Fruit fly (Drosophila melanogaster): ENCODE data around the gene CG43707.

The CG43707 gene

DNA sequence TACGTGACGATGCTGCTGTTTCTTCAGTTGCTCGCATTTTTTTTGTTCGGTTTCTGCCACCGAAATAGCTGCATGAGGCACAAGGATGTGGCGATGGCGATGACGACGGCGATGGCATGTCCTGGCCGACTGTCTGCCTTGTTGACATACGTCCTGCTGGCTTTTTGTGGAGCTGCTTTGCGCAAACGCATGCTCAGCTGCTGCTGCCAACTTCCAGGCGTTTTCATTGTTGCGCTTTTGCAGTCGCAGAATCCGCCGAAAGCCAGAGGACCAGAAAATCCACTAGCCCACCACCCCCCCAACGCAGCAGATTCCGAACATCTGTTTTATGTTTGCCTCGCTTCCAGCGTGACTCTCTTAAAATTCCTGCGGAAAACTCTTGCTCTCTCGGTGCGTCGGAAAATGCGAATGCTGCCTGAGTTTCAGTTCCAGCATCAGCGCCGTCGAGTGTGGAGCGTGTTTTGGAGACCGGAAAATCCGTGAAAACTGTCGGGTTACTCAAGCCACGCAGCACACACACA, at the start of gene CG43707:
Gene CG43707, plus strand, starts transcription at position 426 of the 521 bp plus-strand sequence.
- no peak for TF ChIP-seq CG17801 (GFP tag; optimal IDR thresholded peaks at IDR 0.05; ENCODE audit: partially characterized antibody)

DNA sequence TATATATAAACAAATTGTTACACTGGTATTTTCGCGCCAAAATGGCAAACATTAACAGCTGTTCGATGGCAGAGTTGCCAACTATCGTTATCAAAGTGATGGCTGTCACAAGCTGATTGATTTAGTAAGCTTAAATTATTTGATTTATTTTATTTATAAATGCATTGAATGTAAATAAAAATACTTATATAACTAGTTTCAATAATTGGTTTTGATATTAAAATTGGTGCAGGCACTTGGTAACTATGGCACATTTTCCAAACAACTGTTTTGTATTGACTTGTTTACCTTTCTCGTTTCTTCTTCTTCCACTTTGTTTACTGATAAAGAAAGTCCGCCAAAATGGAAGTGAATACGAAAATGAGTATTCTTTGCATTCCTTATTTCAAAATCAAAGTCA, 45.4 kb upstream of the CG43707 start, which contains the start of gene cutlet:
Gene cutlet, minus strand, starts transcription at position 84 of the 400 bp plus-strand sequence.
- peak; percentile 18 for TF ChIP-seq CG17801 (GFP tag; optimal IDR thresholded peaks at IDR 0.05; ENCODE audit: partially characterized antibody)

DNA sequence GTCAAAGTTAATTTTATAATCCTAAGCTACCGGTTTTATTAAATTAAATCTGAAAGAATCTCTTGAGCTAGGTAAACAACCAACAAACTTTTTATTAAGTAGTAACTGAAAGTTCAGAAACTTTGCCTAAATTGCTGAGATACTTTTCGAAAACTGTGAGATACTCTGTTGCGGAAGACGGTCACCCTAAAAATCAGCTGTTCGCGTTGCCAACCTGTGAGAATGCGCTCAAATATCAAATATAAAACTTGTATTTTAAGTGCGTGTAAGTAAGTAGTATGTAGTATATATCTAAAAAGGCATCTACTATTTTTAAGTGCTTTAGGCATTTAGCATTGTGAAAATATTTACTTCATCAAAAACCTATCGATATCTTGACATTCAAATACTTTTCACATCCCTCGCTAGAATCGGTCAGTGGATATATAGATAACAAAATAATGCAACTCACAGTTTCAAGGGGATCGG, 44.1 kb upstream of the CG43707 start, which contains the start of the genes CG31955 and CG2818:
Gene CG31955, minus strand, starts transcription at position 157 of the 468 bp plus-strand sequence.
Gene CG2818, plus strand, starts transcription at position 412 of the 468 bp plus-strand sequence.
- TF ChIP-seq CG17801 (GFP tag; optimal IDR thresholded peaks at IDR 0.05; ENCODE audit: partially characterized antibody) = no peak

DNA sequence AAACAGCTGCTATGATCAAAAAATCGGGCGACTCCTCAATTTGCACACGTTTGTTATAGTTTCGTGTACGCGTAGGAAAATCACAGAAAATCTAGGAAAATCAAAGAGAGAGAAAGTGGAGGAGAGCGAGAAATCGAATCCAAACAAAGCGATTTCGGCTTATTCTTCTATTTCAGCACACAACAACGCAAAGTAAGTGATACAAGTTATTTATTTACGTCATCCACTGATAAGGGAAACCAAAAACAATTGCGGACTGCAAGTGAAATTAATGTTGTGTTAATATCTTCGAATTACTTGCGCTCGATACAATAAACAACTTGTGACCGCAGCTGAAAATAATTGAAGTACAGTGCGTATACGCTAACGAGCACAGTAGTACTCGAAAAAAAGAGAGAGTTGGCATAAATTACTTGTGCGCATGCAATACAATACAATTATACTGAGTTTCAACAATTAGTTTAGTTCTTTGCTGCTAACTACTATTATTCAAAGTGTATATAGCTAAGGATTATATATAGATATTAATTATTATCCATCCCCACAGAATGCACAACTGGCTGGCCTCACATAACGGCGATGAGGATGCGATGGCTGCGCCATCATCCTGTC, 43.4 kb upstream of the CG43707 start:
- no peak for TF ChIP-seq CG17801 (GFP tag; optimal IDR thresholded peaks at IDR 0.05; ENCODE audit: partially characterized antibody)

DNA sequence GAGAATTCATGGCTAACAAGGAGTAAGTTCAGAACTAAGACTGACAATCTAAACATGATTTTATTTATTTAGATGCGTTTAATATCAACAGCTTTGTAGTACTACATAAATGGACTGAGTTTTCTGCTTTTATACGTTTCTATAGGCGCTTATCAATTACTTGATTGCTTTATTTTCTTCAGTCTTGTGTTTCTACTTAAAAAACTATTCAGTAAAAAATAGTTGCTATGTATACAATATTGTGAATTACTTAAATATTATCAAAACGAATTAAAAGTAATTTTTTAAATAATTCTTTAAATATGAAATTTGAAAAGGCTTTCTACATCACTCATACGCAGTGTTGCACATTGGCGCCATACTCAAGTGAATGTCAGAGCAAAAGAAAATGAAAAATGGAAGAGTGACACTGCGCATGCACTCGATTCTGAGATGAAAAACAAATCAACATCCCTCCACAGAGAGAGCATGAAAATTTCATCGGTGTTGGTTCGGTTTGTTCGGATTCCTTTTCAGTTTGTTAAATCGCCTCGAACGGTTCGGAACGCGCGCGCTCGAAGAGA, 39.3 kb upstream of the CG43707 start, which contains the start of the genes lectin-24A and Shaw:
Gene lectin-24A, minus strand, starts transcription at position 101 of the 563 bp plus-strand sequence.
Gene Shaw, plus strand, starts transcription at position 513 of the 563 bp plus-strand sequence.
- no peak for TF ChIP-seq CG17801 (GFP tag; optimal IDR thresholded peaks at IDR 0.05; ENCODE audit: partially characterized antibody)

DNA sequence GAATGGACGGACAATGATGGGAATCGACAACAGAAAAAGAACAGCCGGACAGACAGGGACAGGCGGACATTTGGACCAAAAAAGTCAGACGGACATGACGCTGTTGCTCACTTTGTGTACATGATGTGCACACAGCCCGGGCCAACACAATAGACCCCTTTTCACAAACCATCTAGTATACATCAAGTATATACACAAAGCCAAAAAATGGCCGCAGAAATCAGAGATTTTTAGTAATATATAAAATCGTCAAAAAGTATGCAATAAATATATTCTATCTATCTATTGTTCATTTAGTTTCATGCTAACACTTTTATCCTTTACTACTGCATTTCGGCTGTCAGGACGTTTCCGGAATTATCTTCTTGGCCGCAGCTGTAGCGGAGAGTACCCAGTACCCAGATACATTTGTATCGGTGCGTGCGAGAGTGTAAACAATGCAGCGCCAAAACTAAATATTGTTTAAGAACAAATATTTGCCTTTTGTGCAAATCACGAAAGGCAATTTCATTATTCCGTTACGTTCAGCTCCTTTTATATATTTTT, 37.6 kb upstream of the CG43707 start:
- no peak for TF ChIP-seq CG17801 (GFP tag; optimal IDR thresholded peaks at IDR 0.05; ENCODE audit: partially characterized antibody)

DNA sequence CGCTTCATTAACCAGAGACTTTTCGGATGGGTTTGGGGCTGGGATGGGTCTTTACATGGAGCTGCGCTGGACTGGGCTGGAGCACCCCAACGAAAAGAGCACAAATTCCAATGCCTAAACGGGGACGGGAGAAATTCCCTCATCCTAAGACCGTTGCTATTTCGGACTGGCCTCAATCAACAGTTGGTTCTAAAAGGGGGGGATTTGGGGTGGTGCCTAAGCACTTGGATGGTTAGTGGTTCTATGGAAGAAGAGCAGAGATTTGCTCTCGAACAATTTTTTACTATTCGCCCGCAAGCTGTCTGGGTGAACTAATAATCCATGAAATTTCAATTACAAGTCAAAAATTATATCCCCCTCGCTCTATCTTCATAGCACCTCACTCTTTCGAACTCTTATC, 27.4 kb upstream of the CG43707 start:
- no peak for TF ChIP-seq CG17801 (GFP tag; optimal IDR thresholded peaks at IDR 0.05; ENCODE audit: partially characterized antibody)

DNA sequence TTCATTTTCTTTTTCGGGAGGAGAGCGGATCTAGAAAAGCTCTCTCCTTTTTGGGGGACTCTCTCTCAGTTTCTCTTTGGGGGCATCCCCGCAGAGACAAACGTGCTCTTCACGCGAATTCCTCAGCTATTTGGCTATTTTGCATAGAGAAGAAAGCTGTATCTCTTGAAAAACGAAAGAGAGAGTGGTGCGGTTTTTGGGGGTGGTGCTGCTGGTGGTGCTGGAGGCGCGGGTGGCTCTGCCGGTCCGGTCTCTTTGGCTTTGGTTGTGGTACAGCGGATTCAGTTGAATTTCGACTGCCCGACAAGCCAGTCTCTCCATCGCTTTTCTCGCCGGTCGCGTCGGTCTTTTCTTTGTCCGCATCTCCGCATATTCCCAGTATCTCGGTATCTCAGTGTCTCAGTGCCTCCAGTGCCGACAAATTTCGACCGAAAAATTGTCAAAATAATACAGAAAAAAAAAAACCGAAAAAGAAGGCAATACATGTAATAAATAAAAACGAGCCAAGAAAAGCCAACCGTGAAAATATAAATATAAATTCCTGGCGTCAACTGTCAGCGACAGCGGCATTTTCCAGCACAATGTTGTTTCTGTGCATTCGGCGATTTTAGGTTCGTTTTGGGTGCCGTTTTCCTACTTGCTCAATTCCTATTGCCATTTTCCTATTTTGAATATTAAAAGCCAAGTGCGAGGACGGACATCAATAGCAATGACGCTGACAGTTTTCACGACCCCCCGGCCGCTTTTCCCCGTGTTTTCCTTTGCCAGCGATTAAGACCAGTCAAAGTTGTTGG, 26.7 kb upstream of the CG43707 start, which contains the start of gene CG10019:
Gene CG10019, plus strand, starts transcription at position 285 of the 794 bp plus-strand sequence.
- no peak for TF ChIP-seq CG17801 (GFP tag; optimal IDR thresholded peaks at IDR 0.05; ENCODE audit: partially characterized antibody)

DNA sequence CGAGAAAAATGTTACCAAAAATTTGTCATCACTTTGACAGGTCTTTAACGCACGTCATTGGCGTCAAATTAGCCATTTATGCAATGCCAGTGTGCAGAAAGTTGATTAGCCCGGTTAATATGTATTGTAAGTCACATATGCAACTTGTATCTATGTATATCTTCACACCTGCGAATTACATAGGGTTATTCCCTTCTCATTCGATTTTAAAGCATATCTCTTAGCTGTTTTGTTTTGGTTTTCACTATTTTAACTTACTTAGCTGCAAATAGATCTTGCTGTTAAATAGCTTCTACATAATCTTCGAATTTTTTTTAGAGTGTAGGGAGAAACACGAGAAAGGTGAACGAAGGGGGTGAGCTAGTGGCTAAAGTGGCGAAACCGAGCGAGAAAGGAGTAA, 26.0 kb upstream of the CG43707 start:
- TF ChIP-seq CG17801 (GFP tag; optimal IDR thresholded peaks at IDR 0.05; ENCODE audit: partially characterized antibody) = no peak

DNA sequence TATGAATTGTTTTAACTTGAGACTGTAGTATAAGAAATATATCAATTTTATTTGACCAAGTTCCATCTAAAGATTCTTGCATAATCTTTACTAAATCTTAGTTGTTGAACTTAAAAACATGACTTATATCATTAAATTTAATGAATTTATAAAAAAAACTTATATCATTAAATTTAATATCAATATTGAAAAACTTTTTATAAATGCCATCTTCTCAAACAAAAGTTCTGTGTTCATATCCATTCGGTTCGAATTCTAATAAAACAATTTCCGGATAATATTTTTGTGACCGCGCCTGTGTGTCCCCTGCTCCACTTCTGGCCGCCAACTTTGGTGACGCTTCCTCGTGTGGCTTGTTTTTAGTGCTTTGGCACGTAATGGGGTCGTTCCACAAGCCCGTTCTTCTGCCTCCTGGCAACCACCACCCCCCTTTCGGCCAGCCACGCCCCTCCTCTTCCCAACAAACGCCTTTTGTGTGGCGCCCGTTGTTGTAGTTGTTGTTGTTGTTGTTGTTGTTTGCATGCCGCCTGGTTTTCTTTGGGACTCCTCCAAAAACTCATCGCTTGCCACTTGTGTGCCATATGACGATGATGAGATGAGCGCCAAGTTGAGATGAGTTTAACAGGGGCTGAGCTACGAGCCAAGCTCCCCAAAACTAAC, 19.9 kb upstream of the CG43707 start:
- no peak for TF ChIP-seq CG17801 (GFP tag; optimal IDR thresholded peaks at IDR 0.05; ENCODE audit: partially characterized antibody)

DNA sequence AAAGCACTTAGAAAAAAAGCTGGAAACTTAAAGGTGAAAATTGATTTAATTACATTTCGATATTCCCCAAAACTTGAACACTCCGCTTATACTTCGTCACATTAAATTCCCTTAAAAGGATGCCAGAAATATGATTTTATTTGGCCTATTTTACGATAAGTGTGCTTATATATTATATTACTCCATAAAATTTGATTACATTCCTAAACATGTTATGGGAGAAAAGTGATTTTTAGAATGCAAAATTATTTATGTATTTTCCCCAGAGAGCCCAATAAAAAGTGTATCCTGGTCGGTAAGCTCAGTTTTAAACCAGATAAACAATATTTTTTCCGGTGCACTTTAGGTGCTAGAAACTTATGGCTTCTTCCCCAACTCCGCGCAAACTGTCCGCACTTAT, 19.4 kb upstream of the CG43707 start:
- no peak for TF ChIP-seq CG17801 (GFP tag; optimal IDR thresholded peaks at IDR 0.05; ENCODE audit: partially characterized antibody)

DNA sequence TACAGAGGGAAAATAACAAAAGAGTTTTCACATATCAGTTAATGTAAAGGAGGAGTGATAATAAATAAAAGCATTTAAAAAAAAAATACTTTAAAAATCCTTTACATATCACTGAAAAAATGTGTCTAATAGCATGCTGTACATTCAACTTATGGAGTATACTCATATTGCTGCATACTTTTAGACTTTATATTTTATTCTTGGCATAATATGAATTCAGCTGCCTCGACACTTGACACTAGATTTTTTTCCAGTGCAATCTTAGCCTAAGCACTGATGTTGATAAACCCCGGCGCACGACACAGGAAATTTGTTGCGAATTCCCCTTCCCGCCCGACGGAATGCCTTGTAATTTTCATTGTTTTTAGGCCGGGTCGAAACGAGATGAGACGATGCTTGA, 16.6 kb upstream of the CG43707 start:
- TF ChIP-seq CG17801 (GFP tag; optimal IDR thresholded peaks at IDR 0.05; ENCODE audit: partially characterized antibody) = no peak

DNA sequence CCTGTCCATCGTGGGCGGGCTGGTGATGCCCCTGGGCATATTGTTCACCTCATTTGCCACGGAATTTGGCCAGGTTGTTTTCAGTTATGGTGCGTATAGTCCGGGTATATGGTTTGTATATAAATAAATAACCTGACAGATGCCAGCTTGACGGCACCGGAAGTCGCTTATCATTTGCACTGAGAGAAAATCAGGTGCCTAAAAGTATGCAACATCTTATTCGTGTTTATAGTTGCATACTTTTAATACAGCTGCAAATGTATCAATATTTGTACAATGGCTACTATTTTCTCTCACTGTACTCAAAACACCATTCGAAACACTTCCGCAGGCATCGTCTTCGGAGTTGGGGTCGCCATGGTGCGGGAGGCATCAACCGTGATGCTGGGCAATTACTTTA, 8.4 kb upstream of the CG43707 start:
- TF ChIP-seq CG17801 (GFP tag; optimal IDR thresholded peaks at IDR 0.05; ENCODE audit: partially characterized antibody) = no peak

DNA sequence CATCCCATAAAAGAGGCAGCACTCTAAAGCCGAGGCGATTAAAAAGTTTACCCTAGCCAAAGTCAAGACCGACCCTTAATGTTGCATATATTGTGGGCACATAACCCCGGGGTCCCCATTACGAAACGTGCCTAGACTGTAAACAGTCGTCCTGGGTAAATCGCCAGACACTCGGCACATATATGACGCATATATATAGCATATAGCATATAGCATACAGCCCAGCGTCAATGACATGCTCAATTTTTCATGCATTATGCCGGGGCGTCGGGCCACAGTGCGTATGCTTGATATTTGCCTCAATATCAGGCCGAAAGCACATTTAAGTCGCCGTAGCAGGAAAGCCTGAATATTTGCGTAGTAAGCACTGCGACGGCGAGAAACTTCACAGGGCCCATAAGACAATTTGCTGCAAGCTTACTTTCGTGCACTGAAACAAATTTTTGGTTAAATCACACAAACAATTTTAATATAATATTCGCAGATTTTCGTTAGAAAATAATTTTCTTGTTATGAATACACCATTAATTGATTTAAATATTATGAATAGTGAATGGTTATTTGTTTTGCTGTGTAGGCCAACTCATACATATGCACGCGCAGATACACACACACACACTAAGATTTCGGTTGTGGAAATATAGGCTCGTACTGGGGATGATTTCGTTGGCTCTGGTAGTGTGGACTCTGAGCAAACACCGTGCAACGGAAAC, 2.1 kb upstream of the CG43707 start:
- TF ChIP-seq CG17801 (GFP tag; optimal IDR thresholded peaks at IDR 0.05; ENCODE audit: partially characterized antibody) = no peak
